Fruit fly (Drosophila melanogaster) whole organism, embryonic: ENCODE results near the gene CG6041.
A peak's percentile ranks its signal among the peaks of the same experiment; 100 is the strongest.

Experiments
- ATbp ChIP-seq: fragments of 200-800 bp; sonication (Bioruptor generic); optimal IDR thresholded peaks from 2 replicates; lab custom pipeline; 2017; ENCODE audit warnings: missing biosample characterization, mild to moderate bottlenecking, missing genetic modification characterization, missing genetic modification reagents
- Asciz ChIP-seq: fragments of 200-800 bp; sonication (Bioruptor generic); optimal IDR thresholded peaks from 2 replicates; lab custom pipeline; 2017; ENCODE audit warnings: missing biosample characterization, mild to moderate bottlenecking, missing genetic modification characterization, missing genetic modification reagents
- Bteb2 ChIP-seq: fragments of 200-800 bp; sonication (Bioruptor generic); optimal IDR thresholded peaks from 2 replicates; lab custom pipeline; 2016; ENCODE audit warnings: missing biosample characterization, missing genetic modification characterization
- CG10959 ChIP-seq: fragments of 200-800 bp; sonication (Bioruptor generic); IDR thresholded peaks from 2 replicates; pipeline ENCODE4 v1.3.6; 2022; ENCODE audit warnings: missing biosample characterization, missing genetic modification characterization
- CG1233 ChIP-seq: fragments of 200-800 bp; sonication (Bioruptor generic); optimal IDR thresholded peaks from 4 replicates; lab custom pipeline; 2018; ENCODE audit warnings: missing biosample characterization, mild to moderate bottlenecking, missing genetic modification characterization
- CG13296 ChIP-seq: fragments of 200-800 bp; sonication (Bioruptor generic); optimal IDR thresholded peaks from 3 replicates; lab custom pipeline; 2018; ENCODE audit warnings: missing biosample characterization, mild to moderate bottlenecking, missing genetic modification characterization
- CG14441 ChIP-seq: fragments of 200-800 bp; sonication (Bioruptor generic); IDR thresholded peaks from 2 replicates; pipeline ENCODE4 v1.3.6; 2022; ENCODE audit warnings: missing biosample characterization, missing genetic modification characterization
- CG17186 ChIP-seq: fragments of 200-800 bp; sonication (Bioruptor generic); optimal IDR thresholded peaks from 3 replicates; lab custom pipeline; 2017; ENCODE audit warnings: missing biosample characterization, missing genetic modification reagents, missing genetic modification characterization
- CG17802 ChIP-seq: fragments of 200-800 bp; sonication (Bioruptor generic); optimal IDR thresholded peaks from 2 replicates; lab custom pipeline; 2018; ENCODE audit warnings: missing biosample characterization, mild to moderate bottlenecking, missing genetic modification characterization, moderate library complexity
- CG18011 ChIP-seq: fragments of 200-800 bp; sonication (Bioruptor generic); optimal IDR thresholded peaks from 2 replicates; lab custom pipeline; 2017; ENCODE audit warnings: missing biosample characterization, missing genetic modification characterization, mild to moderate bottlenecking, moderate library complexity, missing genotype
- CG31388 ChIP-seq: fragments of 200-800 bp; sonication (Bioruptor generic); optimal IDR thresholded peaks from 2 replicates; lab custom pipeline; 2016; ENCODE audit warnings: missing biosample characterization, missing genetic modification characterization
- CG33213 ChIP-seq: fragments of 200-800 bp; sonication (Bioruptor generic); optimal IDR thresholded peaks from 3 replicates; lab custom pipeline; 2016; ENCODE audit warnings: missing biosample characterization, missing genetic modification characterization
- CG3726 ChIP-seq: fragments of 200-800 bp; sonication (Bioruptor generic); IDR thresholded peaks from 3 replicates; pipeline ENCODE4, ENCODE4 v1.3.6; 2022; ENCODE audit warnings: missing biosample characterization, missing genetic modification characterization
- CG7357 ChIP-seq: fragments of 200-800 bp; sonication (Bioruptor generic); IDR thresholded peaks from 3 replicates; pipeline ENCODE4 v1.3.6; 2022; ENCODE audit warnings: missing biosample characterization, missing genetic modification characterization
- CG8944 ChIP-seq: fragments of 200-800 bp; sonication (Bioruptor generic); optimal IDR thresholded peaks from 3 replicates; lab custom pipeline; 2016; ENCODE audit warnings: missing biosample characterization, missing genetic modification characterization
- Chrac-16 ChIP-seq: fragments of 200-800 bp; sonication (Bioruptor generic); optimal IDR thresholded peaks from 3 replicates; lab custom pipeline; 2016; ENCODE audit warnings: missing biosample characterization, missing genetic modification characterization
- Doc3 ChIP-seq: fragments of 200-800 bp; sonication (Bioruptor generic); IDR thresholded peaks from 3 replicates; pipeline ENCODE4 v1.3.6; 2022; ENCODE audit warnings: missing biosample characterization, missing genetic modification characterization; ENCODE audit not compliant: partially characterized antibody
- Dp ChIP-seq: fragments of 200-800 bp; sonication (Bioruptor generic); optimal IDR thresholded peaks from 2 replicates; lab custom pipeline; 2018; ENCODE audit warnings: missing biosample characterization, mild to moderate bottlenecking, missing genetic modification characterization, moderate library complexity
- Gug ChIP-seq: fragments of 200-800 bp; sonication (Bioruptor generic); IDR thresholded peaks from 4 replicates; pipeline ENCODE4 v1.3.6; 2022; ENCODE audit warnings: missing biosample characterization, missing genetic modification characterization
- HLH3B ChIP-seq: fragments of 200-800 bp; sonication (Bioruptor generic); IDR thresholded peaks from 2 replicates; pipeline ENCODE4 v1.3.6; 2022; ENCODE audit warnings: missing biosample characterization, missing genetic modification characterization
- Hand ChIP-seq: fragments of 200-800 bp; sonication (Bioruptor generic); optimal IDR thresholded peaks from 2 replicates; lab custom pipeline; 2017; ENCODE audit warnings: mild to moderate bottlenecking, missing biosample characterization, missing genetic modification reagents, missing genetic modification characterization
- NC2β ChIP-seq: fragments of 200-800 bp; sonication (Bioruptor generic); optimal IDR thresholded peaks from 2 replicates; lab custom pipeline; 2016; ENCODE audit warnings: missing biosample characterization, missing genetic modification characterization
- NfI ChIP-seq: fragments of 200-800 bp; sonication (Bioruptor generic); optimal IDR thresholded peaks from 3 replicates; lab custom pipeline; 2018; ENCODE audit warnings: missing biosample characterization, mild to moderate bottlenecking, missing genetic modification characterization, moderate library complexity
- Sin3A ChIP-seq: fragments of >200 bp; optimal IDR thresholded peaks from 2 replicates; lab custom pipeline; 2018
- bab2 ChIP-seq: fragments of 200-800 bp; sonication (Bioruptor generic); optimal IDR thresholded peaks from 2 replicates; lab custom pipeline; 2016; ENCODE audit warnings: missing biosample characterization, missing genetic modification characterization
- ewg ChIP-seq: fragments of 200-800 bp; sonication (Bioruptor generic); optimal IDR thresholded peaks from 3 replicates; lab custom pipeline; 2017; ENCODE audit warnings: mild to moderate bottlenecking, missing biosample characterization, missing genetic modification reagents, missing genetic modification characterization
- exex ChIP-seq: fragments of 200-800 bp; sonication (Bioruptor generic); optimal IDR thresholded peaks from 4 replicates; lab custom pipeline; 2018; ENCODE audit warnings: missing biosample characterization, mild to moderate bottlenecking, missing genetic modification characterization, moderate library complexity
- eyg ChIP-seq: fragments of 200-800 bp; sonication (Bioruptor generic); optimal IDR thresholded peaks from 3 replicates; lab custom pipeline; 2016; ENCODE audit warnings: missing biosample characterization, missing genetic modification characterization
- fu2 ChIP-seq: fragments of 200-800 bp; sonication (Bioruptor generic); optimal IDR thresholded peaks from 2 replicates; lab custom pipeline; 2016; ENCODE audit warnings: missing biosample characterization, missing genetic modification characterization
- gce ChIP-seq: fragments of 200-800 bp; sonication (Bioruptor generic); IDR thresholded peaks from 3 replicates; pipeline ENCODE4 v1.3.6; 2022; ENCODE audit warnings: missing biosample characterization, missing genetic modification characterization
- gcm2 ChIP-seq: fragments of 200-800 bp; sonication (Bioruptor generic); optimal IDR thresholded peaks from 2 replicates; lab custom pipeline; 2016; ENCODE audit warnings: missing biosample characterization, missing genetic modification characterization
- hkb ChIP-seq, 2 experiments: fragments of 200-800 bp in 1 of 2; fragments of >200 bp in 1 of 2; sonication (Bioruptor generic) in 1 of 2; IDR thresholded peaks in 1 of 2; optimal IDR thresholded peaks in 1 of 2; 2 replicates each; pipeline versions ENCODE4 v1.3.6 to Lab custom; 2017 to 2022; ENCODE audit warnings: missing biosample characterization in 1 of 2, missing genetic modification characterization in 1 of 2
- ind ChIP-seq: fragments of 200-800 bp; sonication (Bioruptor generic); optimal IDR thresholded peaks from 3 replicates; lab custom pipeline; 2016; ENCODE audit warnings: missing biosample characterization, missing genetic modification characterization
- jing ChIP-seq: fragments of 200-800 bp; sonication (Bioruptor generic); optimal IDR thresholded peaks from 2 replicates; lab custom pipeline; 2018; ENCODE audit warnings: missing biosample characterization, mild to moderate bottlenecking, missing genetic modification characterization
- lilli ChIP-seq: fragments of 200-800 bp; sonication (Bioruptor generic); optimal IDR thresholded peaks from 3 replicates; lab custom pipeline; 2016; ENCODE audit warnings: missing biosample characterization, missing genetic modification characterization
- maf-S ChIP-seq: fragments of 200-800 bp; sonication (Bioruptor generic); optimal IDR thresholded peaks from 2 replicates; lab custom pipeline; 2016; ENCODE audit warnings: missing biosample characterization, missing genetic modification characterization
- mam ChIP-seq: fragments of 200-800 bp; sonication (Bioruptor generic); optimal IDR thresholded peaks from 3 replicates; lab custom pipeline; 2016; ENCODE audit warnings: missing biosample characterization, missing genetic modification characterization
- nau ChIP-seq: fragments of 200-800 bp; sonication (Bioruptor generic); optimal IDR thresholded peaks from 3 replicates; lab custom pipeline; 2017; ENCODE audit warnings: missing biosample characterization, mild to moderate bottlenecking, missing genetic modification characterization, missing genetic modification reagents
- oc ChIP-seq: fragments of 200-800 bp; sonication (Bioruptor generic); optimal IDR thresholded peaks from 2 replicates; lab custom pipeline; 2018; ENCODE audit warnings: missing biosample characterization, mild to moderate bottlenecking, missing genetic modification characterization, moderate library complexity
- org-1 ChIP-seq: fragments of 200-800 bp; sonication (Bioruptor generic); optimal IDR thresholded peaks from 2 replicates; lab custom pipeline; 2017; ENCODE audit warnings: missing biosample characterization, missing genetic modification characterization
- p53 ChIP-seq: fragments of 200-800 bp; sonication (Bioruptor generic); optimal IDR thresholded peaks from 2 replicates; lab custom pipeline; 2016; ENCODE audit warnings: missing biosample characterization, missing genetic modification characterization
- pan ChIP-seq, 4 experiments: fragments of >200 bp in 3 of 4; fragments of 200-800 bp in 1 of 4; sonication (Bioruptor generic) in 1 of 4; optimal IDR thresholded peaks in 3 of 4; IDR thresholded peaks in 1 of 4; 2 replicates each; pipeline versions ENCODE4 v1.3.6 to Lab custom; 2017 to 2022; ENCODE audit warnings: missing biosample characterization in 2 of 4, missing genetic modification characterization in 2 of 4, mixed read lengths in 1 of 4
- peb ChIP-seq: fragments of 200-800 bp; sonication (Bioruptor generic); IDR thresholded peaks from 2 replicates; pipeline ENCODE4 v1.3.6; 2022; ENCODE audit warnings: missing biosample characterization, missing genetic modification characterization
- pum ChIP-seq: fragments of 200-800 bp; sonication (Bioruptor generic); optimal IDR thresholded peaks from 2 replicates; lab custom pipeline; 2016; ENCODE audit warnings: missing biosample characterization, missing genetic modification characterization
- seq ChIP-seq: fragments of 200-800 bp; sonication (Bioruptor generic); IDR thresholded peaks from 2 replicates; pipeline ENCODE4 v1.3.6; 2022; ENCODE audit warnings: missing biosample characterization, missing genetic modification characterization
- shn ChIP-seq: fragments of 200-800 bp; sonication (Bioruptor generic); optimal IDR thresholded peaks from 3 replicates; lab custom pipeline; 2016; ENCODE audit warnings: missing biosample characterization, missing genetic modification characterization
- slou ChIP-seq: fragments of 200-800 bp; sonication (Bioruptor generic); optimal IDR thresholded peaks from 3 replicates; lab custom pipeline; 2016; ENCODE audit warnings: missing biosample characterization, missing genetic modification characterization
- slp2 ChIP-seq: fragments of 200-800 bp; sonication (Bioruptor generic); optimal IDR thresholded peaks from 2 replicates; lab custom pipeline; 2016; ENCODE audit warnings: missing biosample characterization, missing genetic modification characterization
- toy ChIP-seq: fragments of 200-800 bp; sonication (Bioruptor generic); IDR thresholded peaks from 2 replicates; pipeline ENCODE4 v1.3.6; 2022; ENCODE audit warnings: missing biosample characterization, missing genetic modification characterization

CG6041 gene

DNA sequence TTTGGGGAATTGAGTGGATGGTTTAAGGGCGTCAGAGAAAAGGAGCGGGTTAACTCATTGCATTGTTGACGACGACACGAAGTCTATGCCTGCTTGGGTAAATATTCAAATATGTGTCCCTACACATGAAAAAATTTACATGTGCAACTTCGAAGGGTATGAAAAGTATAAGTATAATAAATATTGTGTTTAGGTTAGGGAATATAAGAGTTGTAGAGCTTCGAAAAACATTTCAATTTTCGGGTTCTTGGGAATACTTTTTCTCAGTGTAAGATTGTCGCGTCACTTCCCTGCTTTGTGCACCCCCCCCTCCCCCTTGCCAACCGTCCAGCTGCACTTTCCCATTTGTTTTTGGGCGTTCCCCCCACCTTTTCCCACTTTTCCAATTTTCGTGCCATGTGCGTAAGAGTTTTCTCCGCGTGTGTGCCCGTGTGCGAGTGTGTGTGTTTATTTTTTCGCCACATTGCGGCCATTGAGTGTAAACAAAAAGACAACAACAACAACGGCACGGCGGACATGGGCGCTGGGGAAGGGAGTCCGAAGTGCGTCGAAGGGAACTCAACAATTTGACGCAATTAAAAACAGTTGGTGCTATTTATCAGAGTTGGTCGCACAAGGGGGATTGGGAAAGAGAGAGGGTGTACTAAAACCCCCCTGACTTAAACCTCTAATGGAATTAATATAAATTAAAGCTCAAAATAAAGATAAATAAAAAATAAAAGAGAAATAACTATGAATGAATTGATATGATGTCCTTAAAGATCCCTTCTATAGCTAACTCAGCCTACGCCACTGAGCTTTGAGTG, 22.1 kb downstream of the CG6041 start (continued):
- TF ChIP-seq pan (optimal IDR thresholded peaks at IDR 0.05; lab: Kevin White, UChicago), result no peak
- peak in 1 of 2 experiments; percentile 48 for TF ChIP-seq pan (GFP tag; optimal IDR thresholded peaks at IDR 0.05 in 1 of 2, IDR thresholded peaks at IDR 0.05 in 1 of 2)
- no peak for TF ChIP-seq oc (tag; lab: Kevin White, UChicago)
- TF ChIP-seq ewg (GFP tag; lab: Kevin White, UChicago), result no peak
- TF ChIP-seq lilli (GFP tag; lab: Kevin White, UChicago), result peak; percentile 23
- TF ChIP-seq eyg (GFP tag; lab: Kevin White, UChicago), result no peak
- TF ChIP-seq NC2β (GFP tag; lab: Kevin White, UChicago), result no peak
- no peak for TF ChIP-seq seq (GFP tag; lab: Robert Waterston, UW)
- no peak for TF ChIP-seq Doc3 (GFP tag; lab: Robert Waterston, UW)
- TF ChIP-seq HLH3B (GFP tag; lab: Robert Waterston, UW), result peak; percentile 38
- TF ChIP-seq Gug, result no peak; the same call in 3 of the 4 replicates
- TF ChIP-seq NfI (GFP tag; lab: Kevin White, UChicago), result peak; percentile 35
- no peak for TF ChIP-seq gcm2 (GFP tag; lab: Kevin White, UChicago)
- TF ChIP-seq CG33213 (GFP tag; lab: Kevin White, UChicago), result no peak
- peak; percentile 33 for TF ChIP-seq CG1233 (GFP tag; lab: Kevin White, UChicago)
- TF ChIP-seq toy (GFP tag; lab: Robert Waterston, UW), result no peak
- no peak for TF ChIP-seq shn (GFP tag; lab: Kevin White, UChicago)
- no peak for TF ChIP-seq ind (GFP tag; lab: Kevin White, UChicago)
- TF ChIP-seq p53, result no peak
- no peak for TF ChIP-seq CG17802
- no peak for TF ChIP-seq Sin3A
- TF ChIP-seq slou (GFP tag; lab: Kevin White, UChicago), result peak; percentile 7
- TF ChIP-seq Asciz (GFP tag; lab: Kevin White, UChicago), result no peak
- TF ChIP-seq exex (tag; lab: Kevin White, UChicago), result no peak
- peak; percentile 12; the same call in 1 of the 3 replicates for TF ChIP-seq CG7357
- TF ChIP-seq jing, result no peak
- peak; percentile 14 for TF ChIP-seq CG13296
- no peak for TF ChIP-seq fu2
- TF ChIP-seq pum (GFP tag; lab: Kevin White, UChicago), result no peak
- TF ChIP-seq maf-S (GFP tag; lab: Kevin White, UChicago), result no peak
- TF ChIP-seq CG18011, result no peak
- TF ChIP-seq bab2 (GFP tag; lab: Kevin White, UChicago), result peak; percentile 4
- TF ChIP-seq Bteb2, result no peak
- peak; percentile 7 for TF ChIP-seq mam (GFP tag; lab: Kevin White, UChicago)
- 0 out of 3 replicates have a peak, but pooled peaks have one; percentile 26 for TF ChIP-seq CG3726 (GFP tag; lab: Robert Waterston, UW)
- TF ChIP-seq hkb (optimal IDR thresholded peaks at IDR 0.05; lab: Kevin White, UChicago), result no peak
- TF ChIP-seq hkb (GFP tag; IDR thresholded peaks at IDR 0.05; lab: Robert Waterston, UW), result no peak; the same call in 1 of the 2 replicates
- no peak for TF ChIP-seq slp2 (GFP tag; lab: Kevin White, UChicago)
- no peak for TF ChIP-seq peb (GFP tag; lab: Robert Waterston, UW)
- peak; percentile 57 for TF ChIP-seq Hand (GFP tag; lab: Kevin White, UChicago)
- TF ChIP-seq CG14441 (GFP tag; lab: Robert Waterston, UW), result peak; percentile 37; the same call in 1 of the 2 replicates
- TF ChIP-seq CG8944 (GFP tag; lab: Kevin White, UChicago), result no peak
- no peak for TF ChIP-seq ATbp (GFP tag; lab: Kevin White, UChicago)
- TF ChIP-seq CG31388 (GFP tag; lab: Kevin White, UChicago), result no peak
- TF ChIP-seq CG10959 (GFP tag; lab: Robert Waterston, UW), result peak; percentile 35; the same call in 1 of the 2 replicates
- no peak for TF ChIP-seq gce
- peak; percentile 42 for TF ChIP-seq Chrac-16 (GFP tag; lab: Kevin White, UChicago)
- TF ChIP-seq nau, result peak; percentile 21
- peak; percentile 20 for TF ChIP-seq org-1 (GFP tag; lab: Kevin White, UChicago)
- TF ChIP-seq Dp (GFP tag; lab: Kevin White, UChicago), result no peak
- TF ChIP-seq CG17186 (GFP tag; lab: Kevin White, UChicago), result no peak
